Worm (Caenorhabditis elegans) whole organism, L2 larva: ENCODE results near the gene trx-1.

ENCODE experiments used
- C34F6.9 ChIP-seq: fragments of 150-350 bp; optimal IDR thresholded peaks from 2 replicates; lab custom pipeline; 2014; ENCODE audit warnings: missing biosample characterization, missing genetic modification characterization
- F13H6.1 ChIP-seq: sonication (generic microtip); optimal IDR thresholded peaks from 2 replicates; lab custom pipeline; 2016; ENCODE audit warnings: missing genetic modification characterization, missing compliant biosample characterization
- R02D3.7 ChIP-seq: fragments of 150-350 bp; optimal IDR thresholded peaks from 2 replicates; lab custom pipeline; 2014; ENCODE audit warnings: missing biosample characterization, missing genetic modification characterization
- Y55F3AM.14 ChIP-seq: fragments of 200-800 bp; sonication (Bioruptor generic); optimal IDR thresholded peaks from 2 replicates; lab custom pipeline; 2018; ENCODE audit warnings: mild to moderate bottlenecking, missing genetic modification characterization, missing compliant biosample characterization
- alr-1 ChIP-seq: fragments of 150-350 bp; optimal IDR thresholded peaks from 2 replicates; lab custom pipeline; 2014; ENCODE audit warnings: missing biosample characterization, missing genetic modification characterization
- aly-2 ChIP-seq: fragments of 150-350 bp; optimal IDR thresholded peaks from 2 replicates; lab custom pipeline; 2014; ENCODE audit warnings: missing biosample characterization, missing genetic modification characterization
- blmp-1 ChIP-seq: sonication (generic microtip); optimal IDR thresholded peaks from 2 replicates; lab custom pipeline; 2017; ENCODE audit warnings: missing genetic modification characterization, mild to moderate bottlenecking, missing compliant biosample characterization, antibody characterized with exemption, moderate library complexity; ENCODE audit not compliant: insufficient read depth
- ceh-82 ChIP-seq: fragments of 150-350 bp; optimal IDR thresholded peaks from 2 replicates; lab custom pipeline; 2014; ENCODE audit warnings: missing biosample characterization, missing genetic modification characterization
- crh-2 ChIP-seq: sonication (generic microtip); optimal IDR thresholded peaks from 2 replicates; lab custom pipeline; 2017; ENCODE audit warnings: missing biosample characterization, missing genetic modification characterization
- egl-27 ChIP-seq: sonication (generic microtip); optimal IDR thresholded peaks from 3 replicates; lab custom pipeline; 2017; ENCODE audit warnings: missing biosample characterization, missing genetic modification reagents, missing genetic modification characterization
- fos-1 ChIP-seq: fragments of 150-350 bp; optimal IDR thresholded peaks from 2 replicates; lab custom pipeline; 2014; ENCODE audit warnings: missing biosample characterization, missing genetic modification characterization
- gmeb-1 ChIP-seq: fragments of 150-350 bp; optimal IDR thresholded peaks from 2 replicates; lab custom pipeline; 2014; ENCODE audit warnings: missing biosample characterization, missing genetic modification characterization
- lsy-2 ChIP-seq, 2 experiments: fragments of 150-350 bp in 1 of 2; sonication (generic microtip) in 1 of 2; optimal IDR thresholded peaks; 2 replicates each; lab custom pipeline; 2014 to 2017; ENCODE audit warnings: missing biosample characterization in 2 of 2, missing genetic modification characterization in 2 of 2
- mab-5 ChIP-seq: fragments of 150-350 bp; optimal IDR thresholded peaks from 2 replicates; lab custom pipeline; 2014; ENCODE audit warnings: missing biosample characterization, missing genetic modification characterization
- mbf-1 ChIP-seq: sonication (generic microtip); optimal IDR thresholded peaks from 2 replicates; lab custom pipeline; 2017; ENCODE audit warnings: missing biosample characterization, missing genetic modification characterization
- mdl-1 ChIP-seq, 2 experiments: fragments of 150-350 bp in 1 of 2; sonication (generic microtip) in 1 of 2; optimal IDR thresholded peaks; 2 replicates each; lab custom pipeline; 2017; ENCODE audit warnings: missing biosample characterization in 2 of 2, missing genetic modification characterization in 2 of 2
- nhr-12 ChIP-seq: fragments of 150-350 bp; optimal IDR thresholded peaks from 2 replicates; lab custom pipeline; 2014; ENCODE audit warnings: missing biosample characterization, missing genetic modification characterization
- nhr-129 ChIP-seq: fragments of 150-350 bp; optimal IDR thresholded peaks from 2 replicates; lab custom pipeline; 2014; ENCODE audit warnings: missing biosample characterization, missing genetic modification characterization
- nhr-21 ChIP-seq: fragments of 150-350 bp; optimal IDR thresholded peaks from 2 replicates; lab custom pipeline; 2014; ENCODE audit warnings: missing biosample characterization, missing genetic modification characterization
- nhr-23 ChIP-seq: fragments of 150-350 bp; optimal IDR thresholded peaks from 2 replicates; lab custom pipeline; 2014; ENCODE audit warnings: missing biosample characterization, missing genetic modification reagents, missing genetic modification characterization
- nhr-25 ChIP-seq: fragments of 150-350 bp; sonication (generic microtip); optimal IDR thresholded peaks from 3 replicates; lab custom pipeline; 2014; ENCODE audit warnings: missing biosample characterization, missing genetic modification characterization
- nhr-6 ChIP-seq: fragments of 150-350 bp; optimal IDR thresholded peaks from 2 replicates; lab custom pipeline; 2014; ENCODE audit warnings: missing biosample characterization, missing genetic modification characterization
- peb-1 ChIP-seq: fragments of 150-350 bp; optimal IDR thresholded peaks from 2 replicates; lab custom pipeline; 2014; ENCODE audit warnings: missing biosample characterization, missing genetic modification characterization
- sem-4 ChIP-seq: fragments of 150-350 bp; optimal IDR thresholded peaks from 2 replicates; lab custom pipeline; 2014; ENCODE audit warnings: missing biosample characterization, missing genetic modification reagents, missing genetic modification characterization
- skn-1 ChIP-seq: sonication (generic microtip); optimal IDR thresholded peaks from 2 replicates; lab custom pipeline; 2017; ENCODE audit warnings: missing biosample characterization, missing genetic modification characterization
- sma-3 ChIP-seq: sonication (generic microtip); optimal IDR thresholded peaks from 2 replicates; lab custom pipeline; 2016; ENCODE audit warnings: missing genetic modification reagents, missing genetic modification characterization, missing compliant biosample characterization
- sma-9 ChIP-seq, 2 experiments: fragments of 150-350 bp in 1 of 2; sonication (generic microtip) in 1 of 2; optimal IDR thresholded peaks; 2 replicates each; lab custom pipeline; 2014 to 2016; ENCODE audit warnings: missing genetic modification characterization in 2 of 2, mild to moderate bottlenecking in 1 of 2, missing biosample characterization in 1 of 2, missing compliant biosample characterization in 1 of 2, missing genetic modification reagents in 1 of 2, moderate library complexity in 1 of 2
- unc-39 ChIP-seq: fragments of 150-350 bp; optimal IDR thresholded peaks from 2 replicates; lab custom pipeline; 2014; ENCODE audit warnings: missing biosample characterization, missing genetic modification characterization
- unc-55 ChIP-seq: fragments of 150-350 bp; sonication (generic microtip); optimal IDR thresholded peaks from 3 replicates; lab custom pipeline; 2014; ENCODE audit warnings: missing biosample characterization, missing genetic modification reagents, missing genetic modification characterization
- ztf-1 ChIP-seq: fragments of 200-800 bp; sonication (Bioruptor generic); conservative IDR thresholded peaks from 2 replicates; pipeline ENCODE4 v1.3.6; 2022; ENCODE audit warnings: missing genetic modification characterization, missing compliant biosample characterization
- ztf-11 ChIP-seq: sonication (generic microtip); optimal IDR thresholded peaks from 2 replicates; lab custom pipeline; 2017; ENCODE audit warnings: missing biosample characterization, missing genetic modification characterization

The trx-1 gene

DNA sequence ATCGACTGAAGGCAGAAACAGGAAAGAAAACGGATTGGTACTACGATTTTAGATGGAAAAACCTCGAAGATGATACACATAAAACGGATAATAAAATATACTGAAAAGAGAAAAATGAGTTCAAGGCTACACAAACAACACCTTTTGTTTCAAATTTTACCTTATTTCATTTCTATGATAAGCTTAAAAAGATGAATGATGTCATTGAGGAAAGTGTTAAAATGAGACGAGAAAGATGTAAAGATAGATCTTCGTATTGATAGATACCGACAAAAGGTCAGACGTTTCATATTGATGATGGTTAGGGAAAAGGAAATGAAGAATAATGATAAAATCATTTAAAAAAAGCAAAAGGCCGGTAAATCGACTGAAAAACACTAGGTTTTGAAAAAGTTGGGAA, 36.2 kb upstream of the trx-1 start:
- TF ChIP-seq R02D3.7 (tag; lab: Kevin White, UChicago): no peak
- peak; percentile 37 for TF ChIP-seq egl-27 (tag; lab: Kevin White, UChicago)
- no peak for TF ChIP-seq sma-9 (GFP tag; optimal IDR thresholded peaks at IDR 0.05; lab: Kevin White, UChicago)
- no peak for TF ChIP-seq sma-9 (tag; optimal IDR thresholded peaks at IDR 0.05; lab: Kevin White, UChicago)
- TF ChIP-seq nhr-25 (tag; lab: Kevin White, UChicago): peak; percentile 58
- TF ChIP-seq fos-1 (tag; lab: Kevin White, UChicago): peak; percentile 20
- TF ChIP-seq nhr-23 (tag; lab: Kevin White, UChicago): no peak
- TF ChIP-seq nhr-21 (tag; lab: Kevin White, UChicago): peak; percentile 33

DNA sequence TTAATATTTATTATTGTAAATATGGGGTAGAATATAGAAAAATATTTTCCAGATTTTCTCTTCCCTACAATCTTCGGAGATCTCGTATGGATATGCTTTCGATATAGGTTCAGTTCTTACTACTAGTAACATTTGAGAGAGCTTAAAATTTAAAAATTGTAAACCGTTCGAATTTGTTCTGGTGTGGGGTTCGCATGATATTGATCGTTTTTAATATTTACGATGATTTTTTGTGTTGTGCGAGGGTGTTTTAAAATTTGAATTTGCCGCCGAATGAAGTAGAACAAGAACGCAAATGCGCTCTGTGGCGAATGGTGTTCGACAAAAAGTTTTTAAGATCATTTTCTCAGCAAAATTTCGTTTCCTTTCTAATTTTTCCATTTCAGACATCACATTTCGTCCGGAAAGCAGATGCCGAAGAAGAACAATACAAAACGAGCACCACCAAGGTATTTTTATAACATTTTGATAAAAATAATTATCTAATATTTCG, 30.1 kb upstream of the trx-1 start, which contains the start of gene skr-17:
skr-17 (plus strand) TSS at position 51 of the 493 bp plus-strand sequence.
- TF ChIP-seq ztf-1 (GFP tag; lab: Robert Waterston, UW): no peak
- TF ChIP-seq lsy-2 (tag; optimal IDR thresholded peaks at IDR 0.05; lab: Kevin White, UChicago): no peak
- TF ChIP-seq unc-55 (GFP tag; lab: Kevin White, UChicago): no peak
- no peak for TF ChIP-seq blmp-1 (tag; lab: Kevin White, UChicago)

DNA sequence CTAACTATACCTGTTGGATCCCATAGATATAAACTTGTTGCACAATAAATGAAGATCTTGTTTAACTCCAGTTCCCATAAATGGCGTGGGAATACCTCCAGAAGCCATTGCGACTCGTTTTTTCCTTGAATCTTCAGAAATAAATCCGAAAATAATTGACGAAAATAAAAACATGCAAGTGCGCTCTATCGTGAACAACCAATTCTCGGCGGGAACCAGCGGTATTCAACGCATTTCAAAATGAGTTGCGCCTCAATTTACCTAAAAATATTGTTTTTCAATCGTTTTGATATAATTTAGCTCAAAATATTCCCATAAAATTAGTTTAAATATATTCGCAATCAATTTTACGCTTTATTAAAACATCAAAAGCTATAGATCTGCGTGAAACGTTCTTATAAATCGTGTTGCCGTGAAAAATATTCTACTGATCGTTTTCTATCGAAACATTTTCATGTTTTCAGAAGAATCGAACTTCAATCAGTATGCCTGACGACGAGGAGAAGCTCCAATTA, 27.8 kb upstream of the trx-1 start, which contains the start of the genes snpc-1.1 and spdl-1:
snpc-1.1 (minus strand) TSS at position 200 of the 515 bp plus-strand sequence.
spdl-1 (plus strand) TSS at position 465 of the 515 bp plus-strand sequence.
- no peak for TF ChIP-seq unc-39
- TF ChIP-seq lsy-2 (tag; optimal IDR thresholded peaks at IDR 0.05; lab: Kevin White, UChicago): peak in 1 of 2 experiments; percentile 0
- peak; percentile 55 for TF ChIP-seq C34F6.9 (tag; lab: Kevin White, UChicago)
- no peak for TF ChIP-seq ceh-82 (tag; lab: Kevin White, UChicago)
- peak; percentile 50 for TF ChIP-seq gmeb-1
- peak; percentile 47 for TF ChIP-seq nhr-129 (tag; lab: Kevin White, UChicago)

DNA sequence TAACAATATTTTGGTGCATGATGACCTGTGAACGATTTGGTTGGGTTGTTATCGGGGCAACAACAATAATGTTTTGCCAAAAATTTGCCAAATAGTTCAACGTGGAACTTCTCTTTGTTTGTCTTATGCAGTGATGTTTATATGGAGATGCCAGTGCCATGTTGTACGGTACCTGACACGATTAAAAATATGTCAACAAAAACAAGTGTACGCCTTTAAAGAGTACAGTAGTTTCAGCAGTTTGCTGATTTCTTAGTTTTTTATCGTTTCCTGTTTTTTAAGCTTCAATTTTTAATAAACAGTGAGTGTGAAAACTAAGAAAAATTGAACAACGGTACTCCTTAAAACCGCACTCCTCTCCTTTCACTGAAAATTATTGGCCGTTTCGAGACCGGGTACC, 24.9 kb upstream of the trx-1 start:
- no peak for TF ChIP-seq ceh-82 (tag; lab: Kevin White, UChicago)
- no peak for TF ChIP-seq nhr-12
- TF ChIP-seq sem-4 (tag; lab: Kevin White, UChicago): no peak
- TF ChIP-seq mbf-1 (tag; lab: Kevin White, UChicago): no peak
- TF ChIP-seq alr-1 (tag; lab: Kevin White, UChicago): no peak
- no peak for TF ChIP-seq R02D3.7 (tag; lab: Kevin White, UChicago)
- TF ChIP-seq fos-1 (tag; lab: Kevin White, UChicago): no peak
- no peak for TF ChIP-seq nhr-129 (tag; lab: Kevin White, UChicago)
- no peak for TF ChIP-seq skn-1 (tag; lab: Kevin White, UChicago)
- TF ChIP-seq F13H6.1: no peak
- no peak for TF ChIP-seq sma-9 (GFP tag; optimal IDR thresholded peaks at IDR 0.05; lab: Kevin White, UChicago)
- no peak for TF ChIP-seq sma-9 (tag; optimal IDR thresholded peaks at IDR 0.05; lab: Kevin White, UChicago)
- no peak for TF ChIP-seq C34F6.9 (tag; lab: Kevin White, UChicago)
- TF ChIP-seq Y55F3AM.14 (GFP tag; lab: Kevin White, UChicago): no peak

DNA sequence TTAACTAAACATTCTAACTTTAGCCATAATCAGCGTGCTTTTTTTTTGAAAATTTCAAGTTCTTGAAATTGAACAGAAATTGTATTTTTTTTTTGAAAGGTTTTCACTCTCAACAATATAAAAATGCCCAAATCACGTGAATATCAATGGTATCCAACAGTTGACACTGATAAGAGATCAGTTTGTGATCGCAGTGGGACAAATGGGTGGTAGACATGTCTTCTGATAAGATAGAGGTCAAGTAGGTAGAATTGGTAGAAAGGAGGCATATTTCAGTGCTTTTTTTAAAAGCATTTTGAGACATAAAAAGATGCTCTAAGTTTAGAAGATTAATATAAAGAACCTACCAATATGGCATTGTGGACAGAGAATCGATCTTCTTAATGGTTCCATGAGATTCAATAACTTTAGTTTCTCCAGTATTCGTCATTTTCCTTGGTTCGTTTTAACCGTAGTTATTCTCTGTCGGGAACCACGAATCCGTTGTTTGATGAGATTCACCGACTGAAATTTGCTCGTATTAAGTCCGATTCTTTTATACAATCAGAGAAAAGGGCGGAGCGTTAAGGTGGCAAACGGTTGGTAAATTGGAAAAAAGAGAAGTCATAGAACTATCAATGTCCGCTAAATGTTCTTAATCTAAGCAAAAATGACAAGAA, 24.0 kb upstream of the trx-1 start, which contains the start of gene mthf-1:
mthf-1 (minus strand) TSS at position 504 of the 659 bp plus-strand sequence.
- TF ChIP-seq ztf-11 (tag; lab: Kevin White, UChicago): no peak
- no peak for TF ChIP-seq nhr-129 (tag; lab: Kevin White, UChicago)
- no peak for TF ChIP-seq C34F6.9 (tag; lab: Kevin White, UChicago)
- no peak for TF ChIP-seq unc-39
- no peak for TF ChIP-seq aly-2 (tag; lab: Kevin White, UChicago)
- TF ChIP-seq ceh-82 (tag; lab: Kevin White, UChicago): no peak
- peak; percentile 45 for TF ChIP-seq nhr-21 (tag; lab: Kevin White, UChicago)
- no peak for TF ChIP-seq mab-5 (tag; lab: Kevin White, UChicago)
- no peak for TF ChIP-seq skn-1 (tag; lab: Kevin White, UChicago)
- peak; percentile 24 for TF ChIP-seq F13H6.1
- peak; percentile 26 for TF ChIP-seq nhr-25 (tag; lab: Kevin White, UChicago)
- TF ChIP-seq R02D3.7 (tag; lab: Kevin White, UChicago): no peak
- TF ChIP-seq fos-1 (tag; lab: Kevin White, UChicago): peak; percentile 65
- TF ChIP-seq sma-3 (GFP tag; lab: Kevin White, UChicago): peak; percentile 37
- TF ChIP-seq peb-1 (tag; lab: Kevin White, UChicago): no peak
- TF ChIP-seq nhr-6 (tag; lab: Kevin White, UChicago): no peak
- TF ChIP-seq mdl-1 (tag; optimal IDR thresholded peaks at IDR 0.05; lab: Kevin White, UChicago): no peak
- TF ChIP-seq sma-9 (GFP tag; optimal IDR thresholded peaks at IDR 0.05; lab: Kevin White, UChicago): peak; percentile 71
- TF ChIP-seq sma-9 (tag; optimal IDR thresholded peaks at IDR 0.05; lab: Kevin White, UChicago): no peak
- TF ChIP-seq lsy-2 (tag; optimal IDR thresholded peaks at IDR 0.05; lab: Kevin White, UChicago): peak in 1 of 2 experiments; percentile 5
- peak; percentile 47 for TF ChIP-seq crh-2 (tag; lab: Kevin White, UChicago)
